Worm (Caenorhabditis elegans): ENCODE results near the gene srbc-43.

DNA sequence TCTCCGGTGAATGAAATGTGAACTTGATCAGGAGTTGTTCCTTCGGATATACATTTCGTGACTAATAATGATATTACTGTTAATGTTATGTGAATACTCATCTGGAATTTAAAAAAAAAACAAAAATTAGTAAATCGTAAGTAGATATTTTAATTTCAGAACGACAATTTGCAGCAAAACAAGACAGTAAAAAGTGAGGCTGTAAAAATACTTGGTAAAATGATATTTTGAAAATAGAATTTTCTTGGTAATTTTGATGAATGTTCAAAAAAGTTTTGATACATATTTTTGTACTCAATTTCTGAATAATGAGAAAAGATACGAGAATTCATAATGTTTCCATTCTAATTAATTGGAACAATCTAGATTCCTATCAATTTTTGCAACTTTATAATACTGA is 30.7 kb downstream of the srbc-43 start, which contains the start of gene papl-1:
- TF ChIP-seq him-1 (tag; optimal IDR thresholded peaks at IDR 0.05) (no peak), dao-5 (tag; optimal IDR thresholded peaks at IDR 0.05) (no peak), W03F9.2 (tag; optimal IDR thresholded peaks at IDR 0.05) (no peak)

Data from whole organism, L4/young adult.